Worm (Caenorhabditis elegans) whole organism, late embryonic: ENCODE results near the gene Y22D7AR.14.

Source experiments
- C08G9.2 ChIP-seq: sonication (generic microtip); optimal IDR thresholded peaks from 2 replicates; lab custom pipeline; 2016; ENCODE audit warnings: mild to moderate bottlenecking, missing genetic modification characterization, moderate library complexity, missing compliant biosample characterization
- ceh-18 ChIP-seq: sonication (generic microtip); optimal IDR thresholded peaks from 2 replicates; lab custom pipeline; 2016; ENCODE audit warnings: missing genetic modification characterization, missing compliant biosample characterization
- ceh-45 ChIP-seq: fragments of 200-800 bp; sonication (Bioruptor generic); IDR thresholded peaks from 2 replicates; pipeline ENCODE4 v1.3.6; 2022; ENCODE audit warnings: missing genetic modification reagents, missing genetic modification characterization, missing compliant biosample characterization
- elt-4 ChIP-seq: sonication (generic microtip); optimal IDR thresholded peaks from 2 replicates; lab custom pipeline; 2016; ENCODE audit warnings: missing genetic modification characterization, missing compliant biosample characterization
- ets-4 ChIP-seq: sonication (generic microtip); optimal IDR thresholded peaks from 2 replicates; lab custom pipeline; 2016; ENCODE audit warnings: missing genetic modification characterization, missing compliant biosample characterization
- hlh-6 ChIP-seq: sonication (generic microtip); optimal IDR thresholded peaks from 2 replicates; lab custom pipeline; 2016; ENCODE audit warnings: missing genotype, missing genetic modification characterization, missing compliant biosample characterization
- nhr-11 ChIP-seq: fragments of 150-350 bp; optimal IDR thresholded peaks from 2 replicates; lab custom pipeline; 2014; ENCODE audit warnings: missing biosample characterization, missing genetic modification characterization

DNA sequence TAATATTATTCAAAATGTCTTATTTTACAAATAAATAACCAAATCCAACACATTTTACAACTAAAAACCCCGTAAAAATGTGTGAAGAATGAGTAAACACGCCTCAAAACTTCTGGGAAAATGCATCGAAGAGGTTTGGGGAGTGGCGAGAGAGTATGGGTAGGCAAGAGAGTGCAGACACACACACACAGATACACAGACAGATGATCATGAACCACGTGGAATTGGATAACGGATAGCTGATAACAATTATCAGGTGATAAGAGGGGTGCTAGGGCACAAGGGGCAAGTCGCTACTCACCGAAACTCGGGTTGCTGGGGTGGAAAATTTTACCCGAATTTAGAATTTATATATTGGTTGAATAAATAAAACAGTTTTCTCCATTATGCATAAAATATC, 7.6 kb downstream of the Y22D7AR.14 start:
- TF ChIP-seq C08G9.2 (no peak), nhr-11 (tag; lab: Kevin White, UChicago) (no peak), ceh-45 (GFP tag; lab: Robert Waterston, UW) (no peak), ets-4 (tag; lab: Kevin White, UChicago) (no peak), ceh-18 (tag; lab: Kevin White, UChicago) (peak; percentile 33), hlh-6 (no peak), elt-4 (tag; lab: Kevin White, UChicago) (no peak)
